Fruit fly (Drosophila melanogaster) S2 (cell line): ENCODE data around the gene CG45081.

ENCODE experiments used
- CG8478 ChIP-seq: fragments of >200 bp; optimal IDR thresholded peaks from 2 replicates; lab custom pipeline; 2018
- CTCF ChIP-seq, 2 experiments: fragments of >200 bp; optimal IDR thresholded peaks; 2 replicates each; lab custom pipeline; 2018

DNA sequence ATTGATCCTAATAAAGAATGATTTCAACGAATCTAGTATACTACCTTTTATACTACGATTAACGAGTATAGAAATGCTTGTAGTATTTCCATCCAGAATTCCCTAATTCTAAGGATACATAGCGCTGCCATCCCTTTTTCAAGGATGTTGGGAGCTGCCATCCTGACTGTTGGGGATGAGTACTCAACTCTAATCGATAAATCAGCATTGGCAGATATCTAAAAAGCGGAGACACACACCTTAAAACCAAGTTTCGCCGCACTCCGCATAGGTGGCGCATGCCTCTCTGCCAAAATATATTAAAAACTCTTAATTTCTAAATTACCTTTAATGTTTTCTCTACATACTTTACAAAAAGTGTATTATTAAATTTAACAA, 28.4 kb downstream of the CG45081 start, which contains the start of gene fal:
- TF ChIP-seq CG8478 (lab: Kevin White, UChicago) (no peak), CTCF (optimal IDR thresholded peaks at IDR 0.05; lab: Kevin White, UChicago) (peak; percentile 92 to 93)
